Worm (Caenorhabditis elegans): ENCODE results near the gene toc-1.

Gene toc-1

ce11 chrIII:5280228-5280627, 5.2 kb downstream of the toc-1 start (continued):
- no peak for TF ChIP-seq nhr-76 (tag; optimal IDR thresholded peaks at IDR 0.05)
- TF ChIP-seq mef-2 (tag; optimal IDR thresholded peaks at IDR 0.05), result no peak
- peak in 1 of 3 experiments; percentile 20 for TF ChIP-seq dpl-1 (GFP tag; optimal IDR thresholded peaks at IDR 0.05)
- no peak for TF ChIP-seq ceh-90 (tag; optimal IDR thresholded peaks at IDR 0.05)
- TF ChIP-seq isw-1 (GFP tag; IDR thresholded peaks at IDR 0.05), result no peak
- no peak for TF ChIP-seq nhr-77 (tag; optimal IDR thresholded peaks at IDR 0.05)
- TF ChIP-seq zip-4 (GFP tag; optimal IDR thresholded peaks at IDR 0.05), result no peak
- no peak for TF ChIP-seq ces-1 (GFP tag; optimal IDR thresholded peaks at IDR 0.05)
- no peak for TF ChIP-seq ets-5 (GFP tag; IDR thresholded peaks at IDR 0.05)
- peak; percentile 5 for TF ChIP-seq tbx-2 (tag; optimal IDR thresholded peaks at IDR 0.05)

ce11 chrIII:5285484-5285883, 10.4 kb downstream of the toc-1 start:
- TF ChIP-seq C16A3.4 (tag; optimal IDR thresholded peaks at IDR 0.05), result no peak
- no peak for TF ChIP-seq sptf-1 (tag; optimal IDR thresholded peaks at IDR 0.05)
- TF ChIP-seq vab-15 (tag; optimal IDR thresholded peaks at IDR 0.05), result no peak
- TF ChIP-seq zip-4 (GFP tag; optimal IDR thresholded peaks at IDR 0.05), result no peak
- TF ChIP-seq rnt-1 (tag; optimal IDR thresholded peaks at IDR 0.05), result no peak
- no peak for TF ChIP-seq nhr-71 (tag; optimal IDR thresholded peaks at IDR 0.05)
- no peak for TF ChIP-seq elt-2 (tag; optimal IDR thresholded peaks at IDR 0.05)
- no peak for TF ChIP-seq elt-3 (tag; optimal IDR thresholded peaks at IDR 0.05)
- TF ChIP-seq efl-1 (optimal IDR thresholded peaks at IDR 0.05), result no peak
- TF ChIP-seq efl-1 (GFP tag; optimal IDR thresholded peaks at IDR 0.05 in 1 of 2), result no peak
- no peak for TF ChIP-seq nhr-20 (tag; optimal IDR thresholded peaks at IDR 0.05)
- TF ChIP-seq C34B4.2 (tag; optimal IDR thresholded peaks at IDR 0.05), result no peak
- TF ChIP-seq pqm-1 (tag; optimal IDR thresholded peaks at IDR 0.05), result no peak
- no peak for TF ChIP-seq nhr-84 (tag; optimal IDR thresholded peaks at IDR 0.05)
- no peak for TF ChIP-seq ztf-4 (tag; optimal IDR thresholded peaks at IDR 0.05)
- no peak for TF ChIP-seq nhr-90 (tag; optimal IDR thresholded peaks at IDR 0.05; ENCODE audit: poor library complexity)
- TF ChIP-seq mep-1 (tag; optimal IDR thresholded peaks at IDR 0.05), result no peak

- no peak for TF ChIP-seq nhr-237 (tag; optimal IDR thresholded peaks at IDR 0.05)
- no peak for TF ChIP-seq elt-3 (tag; optimal IDR thresholded peaks at IDR 0.05)
- TF ChIP-seq egl-13 (tag; optimal IDR thresholded peaks at IDR 0.05), result no peak
- no peak for TF ChIP-seq unc-30 (tag; optimal IDR thresholded peaks at IDR 0.05)
- no peak for TF ChIP-seq Y116A8C.19 (tag; optimal IDR thresholded peaks at IDR 0.05; ENCODE audit: borderline replicate concordance)
- no peak for TF ChIP-seq ama-1 (optimal IDR thresholded peaks at IDR 0.05)
- no peak for TF ChIP-seq zag-1 (tag; optimal IDR thresholded peaks at IDR 0.05)
- TF ChIP-seq jun-1 (tag; optimal IDR thresholded peaks at IDR 0.05), result no peak
- TF ChIP-seq mef-2 (tag; optimal IDR thresholded peaks at IDR 0.05), result no peak
- no peak for TF ChIP-seq snpc-4 (tag; optimal IDR thresholded peaks at IDR 0.05)
- no peak for TF ChIP-seq nhr-11 (tag; optimal IDR thresholded peaks at IDR 0.05)
- no peak for TF ChIP-seq hlh-17 (GFP tag; optimal IDR thresholded peaks at IDR 0.05; ENCODE audit: borderline replicate concordance)
- no peak for TF ChIP-seq rnt-1 (tag; optimal IDR thresholded peaks at IDR 0.05)
- TF ChIP-seq nhr-12 (tag; optimal IDR thresholded peaks at IDR 0.05), result no peak
- TF ChIP-seq nhr-76 (tag; optimal IDR thresholded peaks at IDR 0.05), result no peak
- TF ChIP-seq fkh-10 (GFP tag; optimal IDR thresholded peaks at IDR 0.05), result no peak
Observed at ce11 chrIII:5286205-5286604, 11.2 kb downstream of the toc-1 start, which contains the start of gene ZC395.11. ZC395.11 (minus strand) TSS chrIII:5286305.

- no peak for TF ChIP-seq mdl-1 (tag; optimal IDR thresholded peaks at IDR 0.05)
- no peak for TF ChIP-seq ceh-8 (GFP tag; optimal IDR thresholded peaks at IDR 0.05)
- no peak for TF ChIP-seq lin-15B (tag; optimal IDR thresholded peaks at IDR 0.05)
Observed at ce11 chrIII:5287877-5288276, 12.8 kb downstream of the toc-1 start, which contains the start of gene T15B12.1. T15B12.1 (plus strand) TSS chrIII:5288177.

Measured in whole organism, L1 larva.